Fruit fly (Drosophila melanogaster): Measurements from ENCODE around the gene CG3040.
A peak's percentile ranks its signal among the peaks of the same experiment; 100 is the strongest.

Gene CG3040

DNA sequence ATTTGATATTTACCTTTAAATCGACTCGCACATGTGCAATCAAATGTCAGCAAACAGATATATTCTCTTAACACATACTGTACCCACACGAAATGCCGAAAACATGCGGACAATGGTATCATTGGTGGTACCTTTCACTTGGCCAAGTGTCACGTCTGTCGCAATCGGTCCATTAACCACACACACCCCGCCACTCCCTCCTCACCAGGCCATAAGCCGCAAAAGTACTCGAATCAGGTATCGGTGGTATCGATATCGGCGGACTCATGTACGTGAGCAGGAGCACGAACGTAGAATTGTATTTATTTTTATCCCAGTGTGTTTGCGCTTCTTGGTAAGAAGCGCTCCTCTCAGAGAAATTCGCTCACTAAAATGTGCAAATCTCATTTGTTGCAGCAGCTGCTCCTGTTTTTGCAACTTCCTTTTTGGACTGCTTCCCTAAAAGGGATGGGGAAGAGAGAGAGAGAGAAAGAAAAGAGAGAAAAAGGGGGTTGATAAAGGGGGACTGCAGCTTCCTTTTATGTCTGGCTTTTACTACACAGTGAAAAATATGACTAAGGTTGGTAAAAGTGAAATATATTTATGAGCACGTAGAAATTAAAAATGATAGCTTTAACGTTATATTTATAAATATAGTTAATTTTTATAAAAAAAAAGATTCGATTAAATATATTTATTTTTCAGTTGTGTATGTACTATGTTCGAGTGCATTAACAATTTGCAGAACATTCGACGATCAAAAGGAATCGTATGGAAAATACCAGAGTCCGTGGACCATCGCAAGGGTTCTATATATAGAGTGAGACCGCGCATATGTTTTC, 10.5 kb upstream of the CG3040 start (continued):
- peak; percentile 29 to 46 for TF ChIP-seq salr (GFP tag; optimal IDR thresholded peaks at IDR 0.05)
- TF ChIP-seq CG8319 (GFP tag; optimal IDR thresholded peaks at IDR 0.05) = no peak
- peak; percentile 31 for TF ChIP-seq Smox (GFP tag; optimal IDR thresholded peaks at IDR 0.05)
- TF ChIP-seq CG6808 (GFP tag; optimal IDR thresholded peaks at IDR 0.05) = peak; percentile 63
- peak; percentile 28 for TF ChIP-seq CG7368 (GFP tag; optimal IDR thresholded peaks at IDR 0.05)
- TF ChIP-seq CG10669 (GFP tag; optimal IDR thresholded peaks at IDR 0.05) = peak; percentile 44
- TF ChIP-seq Sox14 (GFP tag; optimal IDR thresholded peaks at IDR 0.05) = no peak
- no peak for TF ChIP-seq CG31627 (GFP tag; optimal IDR thresholded peaks at IDR 0.05)
- TF ChIP-seq pdm3 (GFP tag; optimal IDR thresholded peaks at IDR 0.05) = peak; percentile 14
- no peak for TF ChIP-seq Ets21C (GFP tag; optimal IDR thresholded peaks at IDR 0.05)
- TF ChIP-seq CG1621 (tag; optimal IDR thresholded peaks at IDR 0.05) = no peak
- peak; percentile 55 for TF ChIP-seq CG8632 (GFP tag; optimal IDR thresholded peaks at IDR 0.05)
- peak; percentile 30 for TF ChIP-seq CG6854 (GFP tag; optimal IDR thresholded peaks at IDR 0.05)
- TF ChIP-seq CG8119 (GFP tag; IDR thresholded peaks at IDR 0.05) = peak; percentile 74
- no peak for TF ChIP-seq CG11762 (GFP tag; optimal IDR thresholded peaks at IDR 0.05; ENCODE audit: insufficient read depth)
- TF ChIP-seq Met (GFP tag; optimal IDR thresholded peaks at IDR 0.05) = peak; percentile 36
- peak; percentile 84 for TF ChIP-seq dsx (GFP tag; optimal IDR thresholded peaks at IDR 0.05; ENCODE audit: poor library complexity, severe bottlenecking)
- 0 out of 2 replicates have a peak, but pooled peaks have one; percentile 27 for TF ChIP-seq Gug (GFP tag; IDR thresholded peaks at IDR 0.05)
- peak; percentile 14 for TF ChIP-seq CG9139 (GFP tag; optimal IDR thresholded peaks at IDR 0.05)
- TF ChIP-seq lz (GFP tag; optimal IDR thresholded peaks at IDR 0.05) = peak; percentile 28
- TF ChIP-seq Sox15 (GFP tag; optimal IDR thresholded peaks at IDR 0.05) = no peak
- TF ChIP-seq Lpt (GFP tag; optimal IDR thresholded peaks at IDR 0.05) = peak; percentile 27
- TF ChIP-seq vri (GFP tag; optimal IDR thresholded peaks at IDR 0.05) = no peak
- TF ChIP-seq Eip78C (GFP tag) = peak; percentile 87
- no peak for TF ChIP-seq CG11294 (GFP tag; IDR thresholded peaks at IDR 0.05)
- peak; percentile 61 for TF ChIP-seq acj6 (GFP tag; optimal IDR thresholded peaks at IDR 0.05)
- peak; percentile 49 for TF ChIP-seq esn (GFP tag; optimal IDR thresholded peaks at IDR 0.05)
- peak; percentile 62 for TF ChIP-seq Ets96B (tag; optimal IDR thresholded peaks at IDR 0.05)
- peak; percentile 60 for TF ChIP-seq CG10631 (GFP tag; optimal IDR thresholded peaks at IDR 0.05)

DNA sequence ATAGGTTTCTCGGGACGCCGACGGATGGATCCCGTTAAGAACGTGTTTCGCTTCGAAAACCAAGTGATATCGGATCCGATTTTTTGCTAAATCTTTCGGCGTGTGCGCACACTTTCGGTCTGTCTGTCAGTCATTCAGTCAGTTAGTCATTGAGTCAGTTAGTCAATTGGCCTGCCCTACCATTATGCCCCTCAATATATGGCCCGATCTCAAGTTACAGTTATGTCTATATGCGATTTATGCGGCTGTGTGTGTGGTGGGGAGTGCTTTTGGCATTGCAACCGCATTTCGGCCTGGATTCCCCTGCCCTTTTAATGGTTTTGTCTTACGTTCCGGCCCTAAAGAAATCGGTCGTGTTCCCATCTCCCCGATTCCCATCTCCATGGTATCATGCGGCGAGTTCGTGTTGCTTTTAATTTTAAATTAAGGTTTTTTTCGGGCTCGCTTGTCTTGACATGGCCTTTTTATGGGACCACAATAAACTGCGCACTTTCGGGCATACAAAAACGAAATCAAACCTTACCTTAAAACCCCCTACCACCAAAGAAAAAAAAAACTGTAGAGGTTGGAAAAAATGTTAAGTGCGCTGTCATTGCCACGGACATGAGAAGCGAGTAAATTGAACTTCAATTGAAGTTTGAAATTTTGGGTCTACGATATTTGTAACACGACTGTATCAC, 9.7 kb upstream of the CG3040 start:
- TF ChIP-seq svp (GFP tag) (peak; percentile 65), CG8319 (GFP tag; optimal IDR thresholded peaks at IDR 0.05) (no peak)

dm6 chrX:6982054-6982453, 8.9 kb upstream of the CG3040 start:
- TF ChIP-seq Blimp-1 (GFP tag; optimal IDR thresholded peaks at IDR 0.05) (no peak), CG11294 (GFP tag; IDR thresholded peaks at IDR 0.05) (no peak), ss (GFP tag; optimal IDR thresholded peaks at IDR 0.05) (peak in 1 of 2 experiments; percentile 9), dsx (GFP tag; optimal IDR thresholded peaks at IDR 0.05; ENCODE audit: poor library complexity, severe bottlenecking) (peak; percentile 24), CG6163 (GFP tag; IDR thresholded peaks at IDR 0.05) (peak; percentile 36; the same call in 2 of the 3 replicates), fd59A (GFP tag; optimal IDR thresholded peaks at IDR 0.05) (peak; percentile 11), vri (GFP tag; optimal IDR thresholded peaks at IDR 0.05) (no peak), acj6 (GFP tag; optimal IDR thresholded peaks at IDR 0.05) (peak; percentile 43), CG8119 (GFP tag; IDR thresholded peaks at IDR 0.05) (0 out of 3 replicates have a peak, but pooled peaks have one; percentile 24), lz (GFP tag; optimal IDR thresholded peaks at IDR 0.05) (peak; percentile 50), CG31627 (GFP tag; optimal IDR thresholded peaks at IDR 0.05) (peak; percentile 48), Lpt (GFP tag; optimal IDR thresholded peaks at IDR 0.05) (no peak), Hr38 (GFP tag; optimal IDR thresholded peaks at IDR 0.05) (no peak), Smox (GFP tag; optimal IDR thresholded peaks at IDR 0.05) (peak; percentile 50), CG3919 (GFP tag; optimal IDR thresholded peaks at IDR 0.05) (no peak), CG6854 (GFP tag; optimal IDR thresholded peaks at IDR 0.05) (no peak), CG8319 (GFP tag; optimal IDR thresholded peaks at IDR 0.05) (no peak), net (GFP tag; optimal IDR thresholded peaks at IDR 0.05) (no peak), CG9139 (GFP tag; optimal IDR thresholded peaks at IDR 0.05) (no peak), Met (GFP tag; optimal IDR thresholded peaks at IDR 0.05) (peak; percentile 56), Ets96B (tag; optimal IDR thresholded peaks at IDR 0.05) (peak; percentile 46), CG34406 (GFP tag; optimal IDR thresholded peaks at IDR 0.05) (peak; percentile 38), Hr39 (GFP tag; optimal IDR thresholded peaks at IDR 0.05) (peak; percentile 49), Hr4 (GFP tag; optimal IDR thresholded peaks at IDR 0.05) (no peak), Gug (GFP tag; IDR thresholded peaks at IDR 0.05) (no peak), CG32006 (GFP tag; optimal IDR thresholded peaks at IDR 0.05) (peak; percentile 37), CG3032 (tag; optimal IDR thresholded peaks at IDR 0.05) (peak; percentile 22), CG8632 (GFP tag; optimal IDR thresholded peaks at IDR 0.05) (peak; percentile 46), CG4318 (GFP tag; optimal IDR thresholded peaks at IDR 0.05) (no peak)

Measured in whole organism, prepupa.